Worm (Caenorhabditis elegans) whole organism, L3 larva: ENCODE measurements around the gene dod-19.

Experiments used
- egl-27 ChIP-seq: sonication (generic microtip); optimal IDR thresholded peaks from 4 replicates; lab custom pipeline; 2017; ENCODE audit warnings: missing biosample characterization, missing genetic modification reagents, missing genetic modification characterization
- lin-15B ChIP-seq: fragments of 150-350 bp; optimal IDR thresholded peaks from 2 replicates; lab custom pipeline; 2014; ENCODE audit warnings: missing biosample characterization, missing genetic modification characterization
- nhr-76 ChIP-seq: fragments of 150-350 bp; sonication (generic microtip); optimal IDR thresholded peaks from 5 replicates; lab custom pipeline; 2014; ENCODE audit warnings: missing biosample characterization, missing genetic modification characterization
- pha-4 ChIP-seq: fragments of 150-350 bp; optimal IDR thresholded peaks from 2 replicates; lab custom pipeline; 2014; ENCODE audit warnings: missing biosample characterization, missing genetic modification reagents, missing genetic modification characterization

- TF ChIP-seq nhr-76 (no peak), lin-15B (no peak), egl-27 (no peak), pha-4 (tag; lab: Kevin White, UChicago) (no peak)
These were observed 513 bp upstream of the dod-19 start for ce11 chrV:415072-415471.
